Worm (Caenorhabditis elegans): ENCODE results near the gene hcp-2.

DNA sequence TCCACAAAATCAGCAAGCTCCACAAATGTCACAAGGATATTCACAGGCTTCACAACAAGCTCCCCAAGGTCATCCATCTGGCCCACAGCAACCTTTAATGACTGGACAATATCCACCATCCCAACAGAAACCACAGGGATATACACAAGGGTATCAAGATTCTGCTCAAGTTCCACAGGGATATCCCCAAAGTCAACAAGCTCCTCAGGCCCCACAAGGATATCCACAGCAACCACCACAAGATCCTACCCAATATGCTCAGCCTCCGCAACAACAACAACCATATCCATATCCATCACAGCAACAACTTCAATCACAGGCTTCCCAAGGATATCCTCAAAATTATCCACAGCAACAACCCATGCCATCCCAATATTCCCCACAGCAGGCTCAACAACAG lies 29.0 kb upstream of the hcp-2 start:
- TF ChIP-seq med-1 (GFP tag; optimal IDR thresholded peaks at IDR 0.05; ENCODE audit: insufficient read depth) (no peak), klf-2 (GFP tag; conservative IDR thresholded peaks at IDR 0.05) (no peak)

Data from whole organism, midembryonic.